Worm (Caenorhabditis elegans) whole organism, mixed stage, embryonic: ENCODE results near the gene islo-1.

Experiments
- bed-3 ChIP-seq: fragments of 200-800 bp; sonication (Bioruptor generic); optimal IDR thresholded peaks from 3 replicates; lab custom pipeline; 2018; ENCODE audit warnings: mild to moderate bottlenecking, missing genetic modification characterization, moderate library complexity, missing compliant biosample characterization
- blmp-1 ChIP-seq: fragments of 150-350 bp; optimal IDR thresholded peaks from 2 replicates; lab custom pipeline; 2014; ENCODE audit warnings: missing biosample characterization, missing genetic modification characterization
- ceh-39 ChIP-seq: fragments of 150-350 bp; optimal IDR thresholded peaks from 2 replicates; lab custom pipeline; 2014; ENCODE audit warnings: missing biosample characterization, missing genetic modification characterization
- ceh-43 ChIP-seq: fragments of 200-800 bp; sonication (Bioruptor generic); optimal IDR thresholded peaks from 2 replicates; lab custom pipeline; 2018; ENCODE audit warnings: mild to moderate bottlenecking, missing genetic modification characterization, moderate library complexity, missing compliant biosample characterization
- ceh-83 ChIP-seq: fragments of 200-800 bp; sonication (Bioruptor generic); optimal IDR thresholded peaks from 2 replicates; lab custom pipeline; 2018; ENCODE audit warnings: mild to moderate bottlenecking, missing genetic modification characterization, missing compliant biosample characterization
- ces-1 ChIP-seq: fragments of 150-350 bp; optimal IDR thresholded peaks from 2 replicates; lab custom pipeline; 2014; ENCODE audit warnings: missing biosample characterization, missing genetic modification reagents, missing genetic modification characterization
- cnd-1 ChIP-seq: fragments of 200-800 bp; sonication (Bioruptor generic); optimal IDR thresholded peaks from 2 replicates; lab custom pipeline; 2018; ENCODE audit warnings: mild to moderate bottlenecking, missing genetic modification characterization, missing compliant biosample characterization
- drap-1 ChIP-seq: fragments of 200-800 bp; sonication (Bioruptor generic); optimal IDR thresholded peaks from 3 replicates; lab custom pipeline; 2018; ENCODE audit warnings: mild to moderate bottlenecking, missing genetic modification characterization, missing compliant biosample characterization
- elt-1 ChIP-seq: sonication (generic microtip); optimal IDR thresholded peaks from 2 replicates; lab custom pipeline; 2017; ENCODE audit warnings: missing genetic modification characterization, mild to moderate bottlenecking, missing compliant biosample characterization, antibody characterized with exemption, moderate library complexity, borderline replicate concordance; ENCODE audit not compliant: insufficient read depth
- elt-3 ChIP-seq: fragments of 150-350 bp; optimal IDR thresholded peaks from 2 replicates; lab custom pipeline; 2014; ENCODE audit warnings: missing biosample characterization, missing genetic modification characterization
- ham-2 ChIP-seq: fragments of 200-800 bp; sonication (Bioruptor generic); optimal IDR thresholded peaks from 2 replicates; lab custom pipeline; 2018; ENCODE audit warnings: mild to moderate bottlenecking, missing genetic modification characterization, missing compliant biosample characterization
- lin-13 ChIP-seq: fragments of 150-350 bp; optimal IDR thresholded peaks from 2 replicates; lab custom pipeline; 2014; ENCODE audit warnings: missing biosample characterization, missing genetic modification characterization
- lin-32 ChIP-seq: fragments of 200-800 bp; sonication (Bioruptor generic); optimal IDR thresholded peaks from 2 replicates; lab custom pipeline; 2018; ENCODE audit warnings: mild to moderate bottlenecking, missing genetic modification characterization, missing compliant biosample characterization
- lsy-2 ChIP-seq: fragments of 150-350 bp; optimal IDR thresholded peaks from 2 replicates; lab custom pipeline; 2014; ENCODE audit warnings: missing biosample characterization, missing genetic modification characterization
- mab-5 ChIP-seq: fragments of 150-350 bp; optimal IDR thresholded peaks from 2 replicates; lab custom pipeline; 2014; ENCODE audit warnings: missing biosample characterization, missing genetic modification characterization
- mep-1 ChIP-seq: fragments of 150-350 bp; optimal IDR thresholded peaks from 2 replicates; lab custom pipeline; 2017; ENCODE audit warnings: missing biosample characterization, missing genetic modification reagents, missing genetic modification characterization, inconsistent platforms
- mls-2 ChIP-seq: sonication (generic microtip); optimal IDR thresholded peaks from 2 replicates; lab custom pipeline; 2016; ENCODE audit warnings: mild to moderate bottlenecking, missing genetic modification characterization, moderate library complexity, missing compliant biosample characterization
- nhr-12 ChIP-seq: fragments of 150-350 bp; optimal IDR thresholded peaks from 2 replicates; lab custom pipeline; 2014; ENCODE audit warnings: missing biosample characterization, missing genetic modification characterization
- nhr-237 ChIP-seq: fragments of 150-350 bp; optimal IDR thresholded peaks from 2 replicates; lab custom pipeline; 2014; ENCODE audit warnings: missing biosample characterization, missing genetic modification characterization
- nhr-28 ChIP-seq: fragments of 150-350 bp; optimal IDR thresholded peaks from 2 replicates; lab custom pipeline; 2014; ENCODE audit warnings: missing biosample characterization, missing genetic modification characterization
- nhr-76 ChIP-seq: sonication (generic microtip); optimal IDR thresholded peaks from 2 replicates; lab custom pipeline; 2017; ENCODE audit warnings: missing biosample characterization, missing genetic modification characterization
- pha-4 ChIP-seq: fragments of 150-350 bp; optimal IDR thresholded peaks from 2 replicates; lab custom pipeline; 2018; ENCODE audit warnings: missing biosample characterization, missing genetic modification reagents, missing genetic modification characterization
- sem-2 ChIP-seq: fragments of 200-800 bp; sonication (Bioruptor generic); optimal IDR thresholded peaks from 2 replicates; lab custom pipeline; 2018; ENCODE audit warnings: mild to moderate bottlenecking, missing genetic modification characterization, missing compliant biosample characterization
- snpc-4 ChIP-seq: fragments of 150-350 bp; optimal IDR thresholded peaks from 2 replicates; lab custom pipeline; 2014; ENCODE audit warnings: missing biosample characterization, missing genetic modification characterization
- sptf-1 ChIP-seq: sonication (generic microtip); optimal IDR thresholded peaks from 2 replicates; lab custom pipeline; 2017; ENCODE audit warnings: mild to moderate bottlenecking, missing genetic modification characterization, moderate library complexity, missing compliant biosample characterization
- tbx-8 ChIP-seq: fragments of 200-800 bp; sonication (Bioruptor generic); optimal IDR thresholded peaks from 2 replicates; lab custom pipeline; 2018; ENCODE audit warnings: mild to moderate bottlenecking, missing genetic modification characterization, moderate library complexity, missing compliant biosample characterization
- unc-120 ChIP-seq: sonication (generic microtip); optimal IDR thresholded peaks from 2 replicates; lab custom pipeline; 2017; ENCODE audit warnings: missing genetic modification characterization, missing compliant biosample characterization; ENCODE audit not compliant: poor library complexity, severe bottlenecking
- zip-8 ChIP-seq: fragments of 150-350 bp; optimal IDR thresholded peaks from 2 replicates; lab custom pipeline; 2014; ENCODE audit warnings: missing biosample characterization, missing genetic modification characterization
- ztf-11 ChIP-seq: fragments of 150-350 bp; optimal IDR thresholded peaks from 2 replicates; lab custom pipeline; 2014; ENCODE audit warnings: missing biosample characterization, missing genetic modification characterization

The islo-1 gene

DNA sequence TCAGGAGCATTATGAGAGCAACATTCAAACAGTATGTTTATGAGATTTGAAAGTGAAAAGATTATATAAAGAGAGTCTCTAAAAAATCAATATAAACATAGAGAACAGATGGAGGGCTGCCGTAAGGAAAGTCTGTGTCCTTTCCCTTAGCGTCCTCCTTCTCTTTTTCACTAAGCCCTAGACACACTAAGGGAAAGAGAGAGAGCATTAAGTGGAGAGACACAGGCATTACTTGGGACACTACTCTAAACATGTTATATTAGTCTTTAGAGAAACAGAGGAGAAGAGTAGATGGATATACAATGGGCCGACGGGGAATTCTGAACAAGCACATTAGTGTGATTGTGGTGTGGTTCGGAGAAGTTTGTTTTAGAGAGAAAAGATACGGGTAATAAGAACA is 39.8 kb upstream of the islo-1 start:
- TF ChIP-seq ces-1 (GFP tag; lab: Kevin White, UChicago) (peak; percentile 75), nhr-237 (tag; lab: Kevin White, UChicago) (no peak)

DNA sequence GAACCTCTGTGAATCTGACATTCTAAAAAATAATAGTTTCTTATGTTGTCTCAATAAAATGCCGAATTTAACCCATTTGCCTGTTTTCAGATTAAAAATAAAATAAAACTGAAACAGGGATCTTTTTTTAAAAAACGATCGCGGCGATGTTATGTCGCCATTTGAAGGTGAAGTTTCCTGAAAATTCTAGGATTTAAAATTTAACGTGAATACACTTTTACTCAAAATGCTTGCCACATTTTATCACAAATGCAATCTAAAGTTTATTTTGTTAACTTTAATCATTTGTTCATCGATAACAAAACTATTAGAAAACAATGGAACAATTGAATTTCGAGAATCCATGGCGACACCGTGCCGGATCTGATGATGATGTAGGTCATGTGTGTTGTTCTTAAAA is 36.6 kb upstream of the islo-1 start, which contains the start of gene Y42H9AR.2:
Gene Y42H9AR.2 (plus strand): TSS at position 301 of the 400 bp plus-strand sequence.
- no peak for TF ChIP-seq ceh-39 (tag; lab: Kevin White, UChicago)
- TF ChIP-seq elt-1 (tag; lab: Kevin White, UChicago) = no peak
- no peak for TF ChIP-seq lsy-2 (tag; lab: Kevin White, UChicago)
- no peak for TF ChIP-seq nhr-28

- TF ChIP-seq nhr-76 (tag; lab: Kevin White, UChicago) = no peak
- no peak for TF ChIP-seq mab-5 (tag; lab: Kevin White, UChicago)
- TF ChIP-seq ceh-43 (GFP tag; lab: Kevin White, UChicago) = no peak
- TF ChIP-seq nhr-28 = no peak
- TF ChIP-seq bed-3 (GFP tag; lab: Kevin White, UChicago) = no peak
- no peak for TF ChIP-seq nhr-237 (tag; lab: Kevin White, UChicago)
- TF ChIP-seq nhr-12 (tag; lab: Kevin White, UChicago) = no peak
- no peak for TF ChIP-seq tbx-8 (GFP tag; lab: Kevin White, UChicago)
- no peak for TF ChIP-seq elt-1 (tag; lab: Kevin White, UChicago)
- TF ChIP-seq mep-1 = no peak
- TF ChIP-seq drap-1 (GFP tag; lab: Kevin White, UChicago) = no peak
- no peak for TF ChIP-seq mls-2 (tag; lab: Kevin White, UChicago)
- TF ChIP-seq ceh-83 (GFP tag; lab: Kevin White, UChicago) = no peak
- TF ChIP-seq lin-13 (tag; lab: Kevin White, UChicago) = no peak
- no peak for TF ChIP-seq ham-2 (GFP tag; lab: Kevin White, UChicago)
- no peak for TF ChIP-seq snpc-4 (tag; lab: Kevin White, UChicago)
Observed at ce11 chrIV:8102231-8102630, 34.0 kb upstream of the islo-1 start, which contains the start of gene Y42H9AR.5. Gene Y42H9AR.5, plus strand, starts transcription at chrIV:8102531.

- TF ChIP-seq snpc-4 (tag; lab: Kevin White, UChicago) (no peak), ceh-39 (tag; lab: Kevin White, UChicago) (no peak), unc-120 (tag; lab: Kevin White, UChicago) (no peak), nhr-237 (tag; lab: Kevin White, UChicago) (no peak), ceh-83 (GFP tag; lab: Kevin White, UChicago) (no peak), nhr-12 (tag; lab: Kevin White, UChicago) (no peak), lin-32 (GFP tag; lab: Kevin White, UChicago) (no peak), bed-3 (GFP tag; lab: Kevin White, UChicago) (no peak), elt-1 (tag; lab: Kevin White, UChicago) (no peak), pha-4 (tag; lab: Kevin White, UChicago) (no peak), blmp-1 (tag; lab: Kevin White, UChicago) (no peak), nhr-28 (no peak), sptf-1 (tag; lab: Kevin White, UChicago) (no peak), lsy-2 (tag; lab: Kevin White, UChicago) (no peak)
Observed at ce11 chrIV:8103196-8103595, 33.0 kb upstream of the islo-1 start.

- TF ChIP-seq elt-1 (tag; lab: Kevin White, UChicago) = no peak
- TF ChIP-seq sem-2 (GFP tag; lab: Kevin White, UChicago) = no peak
- TF ChIP-seq unc-120 (tag; lab: Kevin White, UChicago) = no peak
- TF ChIP-seq lin-32 (GFP tag; lab: Kevin White, UChicago) = no peak
- TF ChIP-seq elt-3 = no peak
- TF ChIP-seq mls-2 (tag; lab: Kevin White, UChicago) = no peak
- no peak for TF ChIP-seq ces-1 (GFP tag; lab: Kevin White, UChicago)
- no peak for TF ChIP-seq ceh-39 (tag; lab: Kevin White, UChicago)
- no peak for TF ChIP-seq drap-1 (GFP tag; lab: Kevin White, UChicago)
- no peak for TF ChIP-seq zip-8
- TF ChIP-seq ceh-43 (GFP tag; lab: Kevin White, UChicago) = no peak
- no peak for TF ChIP-seq lsy-2 (tag; lab: Kevin White, UChicago)
- TF ChIP-seq ztf-11 (tag; lab: Kevin White, UChicago) = no peak
- no peak for TF ChIP-seq mep-1
- TF ChIP-seq blmp-1 (tag; lab: Kevin White, UChicago) = no peak
- no peak for TF ChIP-seq cnd-1 (tag; lab: Kevin White, UChicago)
- TF ChIP-seq bed-3 (GFP tag; lab: Kevin White, UChicago) = no peak
- TF ChIP-seq lin-13 (tag; lab: Kevin White, UChicago) = no peak
- TF ChIP-seq, all 35 proteins: peak for 0
Observed at ce11 chrIV:8105083-8105482, 31.1 kb upstream of the islo-1 start.
